Fruit fly (Drosophila melanogaster) whole organism, wandering third instar larva: Measurements from ENCODE around the gene CG46311.

Source experiments
- CG32264 ChIP-seq: fragments of 200-800 bp; sonication (Bioruptor generic); optimal IDR thresholded peaks from 2 replicates; lab custom pipeline; 2016; ENCODE audit warnings: missing biosample characterization, missing genetic modification characterization
- CG9705 ChIP-seq: fragments of 200-800 bp; sonication (Bioruptor generic); optimal IDR thresholded peaks from 2 replicates; lab custom pipeline; 2018; ENCODE audit warnings: missing biosample characterization, mild to moderate bottlenecking, missing genetic modification characterization
- Dif ChIP-seq: fragments of 200-275, 200-300 bp; sonication (Bioruptor generic); optimal IDR thresholded peaks from 2 replicates; lab custom pipeline; 2018; ENCODE audit warnings: missing biosample characterization, missing genetic modification characterization; ENCODE audit not compliant: partially characterized antibody
- Hnf4 ChIP-seq: fragments of 200-800 bp; sonication (Bioruptor generic); optimal IDR thresholded peaks from 2 replicates; lab custom pipeline; 2016; ENCODE audit warnings: missing biosample characterization, mild to moderate bottlenecking, missing genetic modification characterization
- Hr78 ChIP-seq: fragments of >200 bp; optimal IDR thresholded peaks from 2 replicates; lab custom pipeline; 2017; ENCODE audit warnings: missing biosample characterization, missing genetic modification characterization
- h ChIP-seq: fragments of 200-800 bp; sonication (Bioruptor generic); optimal IDR thresholded peaks from 3 replicates; lab custom pipeline; 2016; ENCODE audit warnings: missing biosample characterization, mild to moderate bottlenecking, missing genetic modification characterization
- pan ChIP-seq: fragments of >200 bp; optimal IDR thresholded peaks from 2 replicates; lab custom pipeline; 2017
- psq ChIP-seq: fragments of 200-800 bp; sonication (Bioruptor generic); optimal IDR thresholded peaks from 3 replicates; lab custom pipeline; 2017; ENCODE audit warnings: missing biosample characterization, mild to moderate bottlenecking, missing genetic modification characterization, moderate library complexity
- sage ChIP-seq: fragments of 200-800 bp; sonication (Bioruptor generic); optimal IDR thresholded peaks from 2 replicates; lab custom pipeline; 2016; ENCODE audit warnings: missing biosample characterization, mild to moderate bottlenecking, missing genetic modification characterization

DNA sequence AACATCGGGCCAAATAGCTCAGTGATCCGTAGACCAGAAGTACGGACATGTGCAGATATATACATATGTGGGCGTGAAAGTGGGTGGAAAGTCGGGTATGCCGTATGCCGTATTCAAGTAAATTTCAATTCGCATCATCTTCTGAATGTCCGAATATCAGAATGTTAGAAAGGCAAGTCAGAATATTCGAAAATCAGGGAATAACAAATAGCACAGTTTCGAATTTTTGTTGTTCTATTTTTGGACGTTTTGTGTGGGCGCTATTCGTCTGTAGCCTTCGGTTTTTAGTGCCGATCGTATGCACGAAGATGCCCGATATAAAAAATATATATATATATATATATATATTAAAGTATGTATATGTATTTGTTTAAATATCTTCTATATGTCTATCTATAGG lies 40.9 kb downstream of the CG46311 start:
- no peak for TF ChIP-seq Hr78 (GFP tag; lab: Kevin White, UChicago)
- no peak for TF ChIP-seq CG32264 (GFP tag; lab: Kevin White, UChicago)
- TF ChIP-seq pan (lab: Kevin White, UChicago) = no peak
- no peak for TF ChIP-seq h
- no peak for TF ChIP-seq Dif (GFP tag; lab: Kevin White, UChicago)
- TF ChIP-seq sage (GFP tag; lab: Kevin White, UChicago) = no peak
- no peak for TF ChIP-seq CG9705 (GFP tag; lab: Kevin White, UChicago)
- TF ChIP-seq psq = no peak
- no peak for TF ChIP-seq Hnf4
